Fruit fly (Drosophila melanogaster): ENCODE data around the gene CG9588.

The CG9588 gene

DNA sequence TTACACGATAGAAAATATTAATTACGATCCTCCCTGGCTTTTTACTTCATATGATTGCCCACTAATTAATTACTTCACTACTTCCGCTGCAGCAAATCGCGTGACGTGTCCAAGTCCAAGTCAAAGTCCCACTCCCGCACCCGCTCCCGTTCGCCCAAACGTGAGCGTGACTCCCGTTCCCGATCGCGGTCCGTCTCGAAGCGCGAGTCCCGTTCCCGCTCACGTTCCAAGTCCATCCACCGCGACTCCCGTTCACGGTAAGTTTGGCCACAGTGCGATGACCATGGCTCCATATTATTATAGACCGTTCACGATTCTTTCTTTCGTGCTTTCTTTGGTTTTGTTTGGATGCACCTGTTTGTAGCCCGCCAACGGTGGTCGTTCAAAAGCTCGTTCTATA lies 10.5 kb downstream of the CG9588 start:
- no peak for TF ChIP-seq CG34367 (tag; optimal IDR thresholded peaks at IDR 0.05)
- no peak for TF ChIP-seq CG8301 (tag; optimal IDR thresholded peaks at IDR 0.05)
- no peak for TF ChIP-seq CG4496 (GFP tag; IDR thresholded peaks at IDR 0.05)
- TF ChIP-seq CG8159 (tag; optimal IDR thresholded peaks at IDR 0.05): no peak
- TF ChIP-seq CG10348 (GFP tag; IDR thresholded peaks at IDR 0.05): no peak
- TF ChIP-seq CG12605 (GFP tag; IDR thresholded peaks at IDR 0.05): no peak
- no peak for TF ChIP-seq Pif1B (GFP tag; optimal IDR thresholded peaks at IDR 0.05)
- TF ChIP-seq gl (tag; optimal IDR thresholded peaks at IDR 0.05): no peak
- no peak for TF ChIP-seq fd96Ca (GFP tag; IDR thresholded peaks at IDR 0.05)

dm6 chr3R:13662149-13662548 lies 14.3 kb downstream of the CG9588 start:
- TF ChIP-seq CG14655 (GFP tag; optimal IDR thresholded peaks at IDR 0.05) (no peak), CG15710 (tag; optimal IDR thresholded peaks at IDR 0.05) (no peak), CG8301 (tag; optimal IDR thresholded peaks at IDR 0.05) (no peak), CG12605 (GFP tag; IDR thresholded peaks at IDR 0.05) (no peak), rn (GFP tag; IDR thresholded peaks at IDR 0.05) (no peak), CG13204 (GFP tag; optimal IDR thresholded peaks at IDR 0.05) (no peak), D1 (tag; optimal IDR thresholded peaks at IDR 0.05) (no peak), CG4496 (GFP tag; IDR thresholded peaks at IDR 0.05) (no peak), Pif1B (GFP tag; optimal IDR thresholded peaks at IDR 0.05) (no peak), CG34367 (tag; optimal IDR thresholded peaks at IDR 0.05) (no peak), CG17806 (tag; optimal IDR thresholded peaks at IDR 0.05) (no peak), Snoo (tag; optimal IDR thresholded peaks at IDR 0.05) (no peak), fd96Ca (GFP tag; IDR thresholded peaks at IDR 0.05) (no peak), gl (tag; optimal IDR thresholded peaks at IDR 0.05) (no peak), CG32121 (GFP tag; IDR thresholded peaks at IDR 0.05) (no peak)

DNA sequence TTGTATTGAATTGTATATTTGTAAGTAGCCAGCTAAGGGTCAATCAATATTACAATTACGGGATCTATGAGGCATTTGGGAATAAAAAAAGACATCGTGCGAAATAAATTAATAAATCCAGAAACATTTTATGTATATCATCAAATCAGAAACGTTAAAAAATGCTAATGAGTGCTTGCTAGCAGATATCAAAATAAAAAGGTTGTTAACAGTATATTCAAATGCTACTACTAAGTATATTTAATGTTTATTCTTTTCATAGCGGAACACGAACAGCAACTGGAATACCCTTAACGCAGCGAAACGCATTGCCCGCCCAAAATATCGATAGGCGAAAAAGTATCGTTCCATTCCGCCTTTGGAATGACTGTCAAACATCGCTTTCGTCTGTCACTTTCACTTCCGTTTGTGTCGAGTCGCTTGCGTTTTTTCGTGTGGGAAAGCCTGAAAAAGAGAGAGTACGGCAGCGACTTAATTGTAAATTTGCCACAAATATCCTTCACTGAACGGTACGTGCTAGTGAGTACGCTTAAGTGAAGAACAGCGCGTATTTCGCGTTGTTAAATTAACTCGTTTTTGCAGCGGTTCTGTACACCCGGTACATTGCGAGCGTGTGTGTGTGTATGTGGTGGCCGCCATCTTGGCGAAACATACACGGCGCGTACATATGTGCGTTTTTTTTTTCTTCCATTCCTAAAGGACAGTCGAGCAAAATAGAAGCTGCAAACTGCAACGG lies 15.4 kb downstream of the CG9588 start, which contains the start of gene B52:
Gene B52 (plus strand): TSS at position 388 of the 736 bp plus-strand sequence.
- TF ChIP-seq EcR (GFP tag; optimal IDR thresholded peaks at IDR 0.05) (peak; percentile 23), CG12605 (GFP tag; IDR thresholded peaks at IDR 0.05) (0 out of 2 replicates have a peak, but pooled peaks have one; percentile 33), Snoo (tag; optimal IDR thresholded peaks at IDR 0.05) (peak; percentile 73), D1 (tag; optimal IDR thresholded peaks at IDR 0.05) (no peak), rn (GFP tag; IDR thresholded peaks at IDR 0.05) (no peak), Pif1B (GFP tag; optimal IDR thresholded peaks at IDR 0.05) (peak; percentile 54), CG9948 (tag; optimal IDR thresholded peaks at IDR 0.05) (no peak), CG4496 (GFP tag; IDR thresholded peaks at IDR 0.05) (peak; percentile 60; the same call in 1 of the 3 replicates), CG14655 (GFP tag; optimal IDR thresholded peaks at IDR 0.05) (no peak), CG10348 (GFP tag; IDR thresholded peaks at IDR 0.05) (no peak), CG17806 (tag; optimal IDR thresholded peaks at IDR 0.05) (no peak), CG32121 (GFP tag; IDR thresholded peaks at IDR 0.05) (peak; percentile 30; the same call in 1 of the 2 replicates), CG8159 (tag; optimal IDR thresholded peaks at IDR 0.05) (no peak), CG15710 (tag; optimal IDR thresholded peaks at IDR 0.05) (peak; percentile 18), CG8301 (tag; optimal IDR thresholded peaks at IDR 0.05) (peak; percentile 44), Ets98B (GFP tag; IDR thresholded peaks at IDR 0.05) (peak; percentile 43), CG13204 (GFP tag; optimal IDR thresholded peaks at IDR 0.05) (no peak), fd96Ca (GFP tag; IDR thresholded peaks at IDR 0.05) (peak; percentile 30; the same call in 1 of the 3 replicates), CG34367 (tag; optimal IDR thresholded peaks at IDR 0.05) (peak; percentile 31), Pif1A (GFP tag; optimal IDR thresholded peaks at IDR 0.05) (peak; percentile 44), gl (tag; optimal IDR thresholded peaks at IDR 0.05) (peak; percentile 48)

DNA sequence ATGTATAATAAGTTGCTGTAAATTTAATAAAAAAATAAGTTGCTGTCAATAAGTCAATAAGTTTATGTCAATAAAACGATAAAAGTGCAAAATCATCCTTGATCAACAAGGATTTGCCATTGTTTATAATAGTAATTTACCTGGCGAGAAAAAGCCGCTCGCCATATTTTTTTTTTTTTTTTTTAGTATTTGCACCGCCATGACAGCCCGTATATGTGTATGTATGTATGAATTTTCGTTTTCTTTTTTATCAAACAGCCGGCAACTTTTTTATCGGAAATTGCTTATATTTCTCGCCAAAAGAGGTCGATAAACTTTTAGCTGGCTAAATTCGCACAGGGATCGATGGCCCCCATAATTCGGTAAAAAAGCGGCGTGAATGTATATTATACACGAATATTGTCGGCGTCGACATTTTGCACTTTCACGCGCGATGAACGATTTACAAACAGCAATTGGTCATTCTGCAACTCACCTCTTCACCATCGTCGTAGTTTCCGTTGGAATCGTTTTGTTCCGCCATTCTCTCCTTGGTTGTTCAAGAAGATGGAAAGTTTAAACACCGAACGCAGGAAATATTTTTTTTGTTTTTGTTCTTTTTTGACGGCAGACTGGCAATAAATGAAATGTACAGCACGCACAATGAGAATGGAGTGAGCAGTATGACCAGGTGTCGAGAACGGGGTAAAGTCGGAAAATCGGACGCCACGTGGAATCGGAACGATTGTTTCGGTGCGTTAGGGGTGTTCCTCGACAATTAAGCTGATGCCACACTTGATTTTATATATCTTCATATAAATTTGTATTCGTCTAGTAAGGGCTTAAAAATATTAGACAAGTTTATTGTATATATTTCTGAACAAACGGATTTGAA lies 16.4 kb downstream of the CG9588 start, which contains the start of gene Hrb87F:
Gene Hrb87F (minus strand): TSS at position 667 of the 874 bp plus-strand sequence.
- TF ChIP-seq CG9948 (tag; optimal IDR thresholded peaks at IDR 0.05): no peak
- peak; percentile 23 for TF ChIP-seq CG15710 (tag; optimal IDR thresholded peaks at IDR 0.05)
- peak; percentile 45 for TF ChIP-seq gl (tag; optimal IDR thresholded peaks at IDR 0.05)
- TF ChIP-seq EcR (GFP tag; optimal IDR thresholded peaks at IDR 0.05): peak; percentile 81
- peak; percentile 38; the same call in 1 of the 3 replicates for TF ChIP-seq fd96Ca (GFP tag; IDR thresholded peaks at IDR 0.05)
- peak; percentile 5; the same call in 1 of the 2 replicates for TF ChIP-seq CG12605 (GFP tag; IDR thresholded peaks at IDR 0.05)
- no peak for TF ChIP-seq Ets98B (GFP tag; IDR thresholded peaks at IDR 0.05)
- TF ChIP-seq CG32121 (GFP tag; IDR thresholded peaks at IDR 0.05): 0 out of 2 replicates have a peak, but pooled peaks have one; percentile 18
- TF ChIP-seq CG4496 (GFP tag; IDR thresholded peaks at IDR 0.05): peak; percentile 61

dm6 chr3R:13656294-13656693 lies 20.2 kb downstream of the CG9588 start, which contains the start of gene Rbp4:
Gene Rbp4, minus strand, starts transcription at chr3R:13656394.
- no peak for TF ChIP-seq Snoo (tag; optimal IDR thresholded peaks at IDR 0.05)
